Fruit fly (Drosophila melanogaster) whole organism, prepupa: ENCODE data around the gene CG17726.

Experiments used
- CG1621 ChIP-seq: fragments of 200-800 bp; sonication (Bioruptor generic); optimal IDR thresholded peaks from 3 replicates; lab custom pipeline; 2018; ENCODE audit warnings: missing biosample characterization, mild to moderate bottlenecking, missing genetic modification characterization
- CG6808 ChIP-seq: fragments of 200-800 bp; sonication (Bioruptor generic); optimal IDR thresholded peaks from 3 replicates; lab custom pipeline; 2017; ENCODE audit warnings: missing biosample characterization, missing genetic modification characterization, mild to moderate bottlenecking, moderate library complexity, missing genetic modification reagents
- CG6854 ChIP-seq: fragments of 200-800 bp; sonication (Bioruptor generic); optimal IDR thresholded peaks from 2 replicates; lab custom pipeline; 2017; ENCODE audit warnings: missing biosample characterization, mild to moderate bottlenecking, missing genetic modification characterization
- Eip78C ChIP-seq: fragments of 200-800 bp; sonication (Bioruptor generic); peaks from one replicate; lab custom pipeline; 2016; ENCODE audit warnings: missing biosample characterization, missing genetic modification characterization
- Gug ChIP-seq: fragments of 200-800 bp; sonication (Bioruptor generic); IDR thresholded peaks from 2 replicates; pipeline ENCODE4 v1.3.6; 2022; ENCODE audit warnings: missing biosample characterization, missing genetic modification characterization
- Lpt ChIP-seq: fragments of 200-800 bp; sonication (Bioruptor generic); optimal IDR thresholded peaks from 3 replicates; lab custom pipeline; 2016; ENCODE audit warnings: missing biosample characterization, missing genetic modification characterization
- acj6 ChIP-seq: fragments of 200-800 bp; sonication (Bioruptor generic); optimal IDR thresholded peaks from 3 replicates; lab custom pipeline; 2016; ENCODE audit warnings: missing biosample characterization, missing genetic modification characterization
- fkh ChIP-seq: fragments of 200-800 bp; sonication (Bioruptor generic); optimal IDR thresholded peaks from 3 replicates; lab custom pipeline; 2017; ENCODE audit warnings: missing biosample characterization, mild to moderate bottlenecking, missing genetic modification characterization, moderate library complexity

DNA sequence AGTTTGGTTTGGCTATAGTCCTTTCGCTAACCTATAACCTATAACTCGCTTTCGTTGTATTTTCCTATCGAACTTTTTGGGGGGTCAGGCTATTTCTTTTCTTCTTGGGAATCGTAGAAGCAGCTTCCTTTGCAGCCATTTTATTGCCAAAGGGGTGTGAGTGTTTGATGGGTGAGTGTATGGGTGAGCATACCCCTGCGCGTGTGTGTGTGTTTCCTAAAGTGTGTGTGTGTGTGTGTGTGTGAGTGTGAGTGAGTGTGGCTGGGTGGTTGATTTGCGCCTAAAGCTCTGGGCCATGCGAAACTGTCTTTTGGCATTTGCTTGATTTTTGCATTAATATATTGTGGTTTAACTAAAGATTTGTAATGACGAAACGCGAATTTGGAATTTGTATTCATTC is 27.2 kb downstream of the CG17726 start:
- TF ChIP-seq CG6808 (GFP tag; lab: Kevin White, UChicago) (no peak), Gug (GFP tag; lab: Robert Waterston, UW) (no peak), acj6 (GFP tag; lab: Kevin White, UChicago) (no peak), Eip78C (GFP tag; lab: Kevin White, UChicago) (no peak), CG6854 (GFP tag; lab: Kevin White, UChicago) (no peak), Lpt (no peak), fkh (no peak), CG1621 (tag; lab: Kevin White, UChicago) (no peak)
